Fruit fly (Drosophila melanogaster) whole organism, adult: Measurements from ENCODE around the gene Tim17a2.

Experiments used
- CG11617 ChIP-seq: fragments of 200-800 bp; sonication (Bioruptor generic); optimal IDR thresholded peaks from 2 replicates; lab custom pipeline; 2017; ENCODE audit warnings: mild to moderate bottlenecking, missing biosample characterization, missing genetic modification reagents, missing genetic modification characterization
- CG12768 ChIP-seq: fragments of 200-800 bp; sonication (Bioruptor generic); optimal IDR thresholded peaks from 2 replicates; lab custom pipeline; 2017; ENCODE audit warnings: missing biosample characterization, missing genetic modification characterization, mild to moderate bottlenecking, moderate library complexity, missing genetic modification reagents
- CG14711 ChIP-seq: fragments of 200-800 bp; sonication (Bioruptor generic); optimal IDR thresholded peaks from 2 replicates; lab custom pipeline; 2018; ENCODE audit warnings: missing biosample characterization, mild to moderate bottlenecking, missing genetic modification characterization, moderate library complexity
- CG1620 ChIP-seq: fragments of 200-800 bp; sonication (Bioruptor generic); optimal IDR thresholded peaks from 2 replicates; lab custom pipeline; 2016; ENCODE audit warnings: missing biosample characterization, missing genetic modification characterization
- CG33017 ChIP-seq: fragments of 200-800 bp; sonication (Bioruptor generic); optimal IDR thresholded peaks from 2 replicates; lab custom pipeline; 2018; ENCODE audit warnings: missing biosample characterization, mild to moderate bottlenecking, missing genetic modification characterization, moderate library complexity
- CG5204 ChIP-seq: fragments of 200-800 bp; sonication (Bioruptor generic); optimal IDR thresholded peaks from 2 replicates; lab custom pipeline; 2016; ENCODE audit warnings: missing biosample characterization, missing genetic modification characterization
- CG7045 ChIP-seq: fragments of 200-800 bp; sonication (Bioruptor generic); optimal IDR thresholded peaks from 2 replicates; lab custom pipeline; 2017; ENCODE audit warnings: missing biosample characterization, mild to moderate bottlenecking, missing genetic modification characterization
- CG7101 ChIP-seq: fragments of 200-800 bp; sonication (Bioruptor generic); optimal IDR thresholded peaks from 2 replicates; lab custom pipeline; 2018; ENCODE audit warnings: missing biosample characterization, mild to moderate bottlenecking, missing genetic modification characterization, moderate library complexity
- Clk ChIP-seq: fragments of 200-800 bp; sonication (Bioruptor generic); optimal IDR thresholded peaks from 2 replicates; lab custom pipeline; 2017; ENCODE audit warnings: missing biosample characterization, missing genetic modification characterization
- Crg-1 ChIP-seq: fragments of 200-800 bp; sonication (Bioruptor generic); optimal IDR thresholded peaks from 2 replicates; lab custom pipeline; 2016; ENCODE audit warnings: missing biosample characterization, missing genetic modification characterization
- Hr96 ChIP-seq: fragments of 200-800 bp; sonication (Bioruptor generic); optimal IDR thresholded peaks from 2 replicates; lab custom pipeline; 2016; ENCODE audit warnings: missing biosample characterization, missing genetic modification characterization
- Mnt ChIP-seq: fragments of 200-800 bp; sonication (Bioruptor generic); optimal IDR thresholded peaks from 2 replicates; lab custom pipeline; 2016; ENCODE audit warnings: missing biosample characterization, mild to moderate bottlenecking, missing genetic modification characterization
- bab1 ChIP-seq: fragments of 200-800 bp; sonication (Bioruptor generic); optimal IDR thresholded peaks from 3 replicates; lab custom pipeline; 2019; ENCODE audit warnings: missing biosample characterization, mild to moderate bottlenecking, missing genetic modification characterization, moderate library complexity
- cic ChIP-seq: fragments of 200-800 bp; sonication (Bioruptor generic); optimal IDR thresholded peaks from 2 replicates; lab custom pipeline; 2017; ENCODE audit warnings: missing biosample characterization, mild to moderate bottlenecking, missing genetic modification characterization, moderate library complexity
- cnc ChIP-seq, 2 experiments: fragments of >200 bp; optimal IDR thresholded peaks; 2 replicates each; lab custom pipeline; 2017
- kay ChIP-seq: fragments of 200-800 bp; sonication (Bioruptor generic); peaks from one replicate; lab custom pipeline; 2016; ENCODE audit warnings: missing biosample characterization, missing genetic modification characterization, borderline replicate concordance
- ovo ChIP-seq: fragments of 200-800 bp; sonication (Bioruptor generic); optimal IDR thresholded peaks from 2 replicates; lab custom pipeline; 2016; ENCODE audit warnings: missing biosample characterization, missing genetic modification characterization
- pad ChIP-seq: fragments of 200-800 bp; sonication (Bioruptor generic); optimal IDR thresholded peaks from 3 replicates; lab custom pipeline; 2017; ENCODE audit warnings: missing biosample characterization, missing genetic modification characterization, mild to moderate bottlenecking, moderate library complexity, missing genetic modification reagents
- tj ChIP-seq: fragments of 200-800 bp; sonication (Bioruptor generic); optimal IDR thresholded peaks from 3 replicates; lab custom pipeline; 2017; ENCODE audit warnings: missing biosample characterization, mild to moderate bottlenecking, missing genetic modification characterization, moderate library complexity
- toe ChIP-seq: fragments of 200-800 bp; sonication (Bioruptor generic); optimal IDR thresholded peaks from 2 replicates; lab custom pipeline; 2016; ENCODE audit warnings: missing biosample characterization, missing genetic modification characterization

The Tim17a2 gene

dm6 chr3R:5249308-5249707, 13.2 kb downstream of the Tim17a2 start:
- TF ChIP-seq toe (GFP tag; lab: Kevin White, UChicago) (no peak), kay (GFP tag; lab: Kevin White, UChicago) (peak; percentile 93), tj (GFP tag; lab: Kevin White, UChicago) (no peak)

dm6 chr3R:5246950-5247349, 15.5 kb downstream of the Tim17a2 start:
- TF ChIP-seq CG11617 (GFP tag; lab: Kevin White, UChicago) = no peak

- TF ChIP-seq CG11617 (GFP tag; lab: Kevin White, UChicago) = no peak
- no peak for TF ChIP-seq Clk
- TF ChIP-seq Mnt (GFP tag; lab: Kevin White, UChicago) = no peak
These were observed 21.8 kb downstream of the Tim17a2 start, which contains the start of gene CG33293 for dm6 chr3R:5240721-5241120. CG33293 (minus strand) TSS chr3R:5240735.

dm6 chr3R:5237215-5237614, 25.3 kb downstream of the Tim17a2 start, which contains the start of gene rtp:
rtp (minus strand) TSS chr3R:5237315.
- TF ChIP-seq ovo (GFP tag; lab: Kevin White, UChicago) (no peak), Clk (no peak), Crg-1 (GFP tag; lab: Kevin White, UChicago) (no peak), CG7101 (no peak), CG1620 (no peak), cnc (optimal IDR thresholded peaks at IDR 0.05; lab: Kevin White, UChicago) (no peak), Hr96 (GFP tag; lab: Kevin White, UChicago) (no peak), kay (GFP tag; lab: Kevin White, UChicago) (no peak), CG5204 (GFP tag; lab: Kevin White, UChicago) (no peak), CG11617 (GFP tag; lab: Kevin White, UChicago) (no peak), bab1 (GFP tag; lab: Kevin White, UChicago) (no peak)

dm6 chr3R:5232197-5232607, 30.3 kb downstream of the Tim17a2 start, which contains the start of the genes Kat60 and Mms19:
Kat60 (minus strand) TSS chr3R:5232209.
Mms19 (plus strand) TSS chr3R:5232543.
- TF ChIP-seq cic (GFP tag; lab: Kevin White, UChicago) (no peak), Hr96 (GFP tag; lab: Kevin White, UChicago) (no peak), CG7045 (peak; percentile 64), Crg-1 (GFP tag; lab: Kevin White, UChicago) (peak; percentile 17), ovo (GFP tag; lab: Kevin White, UChicago) (peak; percentile 62), CG12768 (GFP tag; lab: Kevin White, UChicago) (peak; percentile 43), Clk (peak; percentile 59), CG1620 (peak; percentile 86), CG14711 (peak; percentile 91), pad (GFP tag; lab: Kevin White, UChicago) (peak; percentile 58), kay (GFP tag; lab: Kevin White, UChicago) (no peak), CG7101 (peak; percentile 61), CG33017 (tag; lab: Kevin White, UChicago) (peak; percentile 44), Mnt (GFP tag; lab: Kevin White, UChicago) (peak; percentile 80), CG5204 (GFP tag; lab: Kevin White, UChicago) (no peak), CG11617 (GFP tag; lab: Kevin White, UChicago) (peak; percentile 56), cnc (optimal IDR thresholded peaks at IDR 0.05; lab: Kevin White, UChicago) (no peak), bab1 (GFP tag; lab: Kevin White, UChicago) (peak; percentile 32), toe (GFP tag; lab: Kevin White, UChicago) (peak; percentile 93), tj (GFP tag; lab: Kevin White, UChicago) (peak; percentile 76)

dm6 chr3R:5231383-5232196, 30.9 kb downstream of the Tim17a2 start:
- TF ChIP-seq tj (GFP tag; lab: Kevin White, UChicago) = peak; percentile 86
- no peak for TF ChIP-seq CG14711
- peak; percentile 3 for TF ChIP-seq CG12768 (GFP tag; lab: Kevin White, UChicago)

- TF ChIP-seq tj (GFP tag; lab: Kevin White, UChicago) = no peak
- TF ChIP-seq cic (GFP tag; lab: Kevin White, UChicago) = peak; percentile 54
- TF ChIP-seq Crg-1 (GFP tag; lab: Kevin White, UChicago) = no peak
- TF ChIP-seq CG7045 = peak; percentile 15
- TF ChIP-seq CG12768 (GFP tag; lab: Kevin White, UChicago) = peak; percentile 6
These were observed 33.0 kb downstream of the Tim17a2 start for dm6 chr3R:5229458-5229857.
